Fruit fly (Drosophila melanogaster) whole organism, prepupa: ENCODE measurements around the gene CG15641.

Experiments used
- Blimp-1 ChIP-seq: fragments of 200-800 bp; sonication (Bioruptor generic); optimal IDR thresholded peaks from 3 replicates; lab custom pipeline; 2017; ENCODE audit warnings: missing biosample characterization, missing genetic modification characterization, mild to moderate bottlenecking, moderate library complexity, missing genetic modification reagents
- CG10631 ChIP-seq: fragments of 200-800 bp; sonication (Bioruptor generic); optimal IDR thresholded peaks from 2 replicates; lab custom pipeline; 2016; ENCODE audit warnings: missing biosample characterization, missing genetic modification characterization
- CG10669 ChIP-seq: fragments of 200-800 bp; sonication (Bioruptor generic); optimal IDR thresholded peaks from 3 replicates; lab custom pipeline; 2018; ENCODE audit warnings: missing biosample characterization, mild to moderate bottlenecking, missing genetic modification characterization, moderate library complexity
- CG11294 ChIP-seq: fragments of 200-800 bp; sonication (Bioruptor generic); IDR thresholded peaks from 2 replicates; pipeline ENCODE4 v1.3.6; 2022; ENCODE audit warnings: missing biosample characterization, missing genetic modification characterization
- CG15336 ChIP-seq: fragments of 200-800 bp; sonication (Bioruptor generic); IDR thresholded peaks from 2 replicates; pipeline ENCODE4 v1.3.6; 2022; ENCODE audit warnings: missing biosample characterization, missing genetic modification characterization
- CG16779 ChIP-seq: fragments of 200-800 bp; sonication (Bioruptor generic); optimal IDR thresholded peaks from 3 replicates; lab custom pipeline; 2017; ENCODE audit warnings: missing biosample characterization, mild to moderate bottlenecking, missing genetic modification characterization
- CG3032 ChIP-seq: fragments of 200-800 bp; optimal IDR thresholded peaks from 2 replicates; lab custom pipeline; 2019; ENCODE audit warnings: missing biosample characterization, mild to moderate bottlenecking, missing genetic modification characterization, moderate library complexity
- CG31627 ChIP-seq: fragments of 200-800 bp; sonication (Bioruptor generic); optimal IDR thresholded peaks from 3 replicates; lab custom pipeline; 2016; ENCODE audit warnings: missing biosample characterization, missing genetic modification characterization
- CG32006 ChIP-seq: fragments of 200-800 bp; sonication (Bioruptor generic); optimal IDR thresholded peaks from 3 replicates; lab custom pipeline; 2017; ENCODE audit warnings: missing biosample characterization, mild to moderate bottlenecking, missing genetic modification characterization
- CG3919 ChIP-seq: fragments of 200-800 bp; sonication (Bioruptor generic); optimal IDR thresholded peaks from 3 replicates; lab custom pipeline; 2016; ENCODE audit warnings: missing biosample characterization, missing genetic modification characterization
- CG4318 ChIP-seq: fragments of 200-800 bp; sonication (Bioruptor generic); optimal IDR thresholded peaks from 3 replicates; lab custom pipeline; 2017; ENCODE audit warnings: missing biosample characterization, mild to moderate bottlenecking, missing genetic modification characterization
- CG6163 ChIP-seq: fragments of 200-800 bp; sonication (Bioruptor generic); IDR thresholded peaks from 3 replicates; pipeline ENCODE4 v1.3.6; 2022; ENCODE audit warnings: missing biosample characterization, missing genetic modification characterization
- CG6276 ChIP-seq: fragments of 200-800 bp; sonication (Bioruptor generic); optimal IDR thresholded peaks from 2 replicates; lab custom pipeline; 2017; ENCODE audit warnings: missing biosample characterization, mild to moderate bottlenecking, missing genetic modification characterization
- CG6792 ChIP-seq: fragments of 200-800 bp; sonication (Bioruptor generic); optimal IDR thresholded peaks from 3 replicates; lab custom pipeline; 2016; ENCODE audit warnings: missing biosample characterization, missing genetic modification characterization
- CG6808 ChIP-seq: fragments of 200-800 bp; sonication (Bioruptor generic); optimal IDR thresholded peaks from 3 replicates; lab custom pipeline; 2017; ENCODE audit warnings: missing biosample characterization, missing genetic modification characterization, mild to moderate bottlenecking, moderate library complexity, missing genetic modification reagents
- CG6854 ChIP-seq: fragments of 200-800 bp; sonication (Bioruptor generic); optimal IDR thresholded peaks from 2 replicates; lab custom pipeline; 2017; ENCODE audit warnings: missing biosample characterization, mild to moderate bottlenecking, missing genetic modification characterization
- CG7368 ChIP-seq: fragments of 200-800 bp; sonication (Bioruptor generic); optimal IDR thresholded peaks from 3 replicates; lab custom pipeline; 2016; ENCODE audit warnings: missing biosample characterization, missing genetic modification characterization
- CG8632 ChIP-seq: fragments of 200-800 bp; sonication (Bioruptor generic); optimal IDR thresholded peaks from 3 replicates; lab custom pipeline; 2016; ENCODE audit warnings: missing biosample characterization, missing genetic modification characterization
- CG9139 ChIP-seq: fragments of 200-800 bp; sonication (Bioruptor generic); optimal IDR thresholded peaks from 3 replicates; lab custom pipeline; 2017; ENCODE audit warnings: missing biosample characterization, mild to moderate bottlenecking, missing genetic modification characterization
- Eip75B ChIP-seq: fragments of 200-800 bp; sonication (Bioruptor generic); optimal IDR thresholded peaks from 3 replicates; lab custom pipeline; 2016; ENCODE audit warnings: missing biosample characterization, missing genetic modification characterization
- Eip78C ChIP-seq: fragments of 200-800 bp; sonication (Bioruptor generic); peaks from one replicate; lab custom pipeline; 2016; ENCODE audit warnings: missing biosample characterization, missing genetic modification characterization
- Ets21C ChIP-seq: fragments of 200-800 bp; sonication (Bioruptor generic); optimal IDR thresholded peaks from 3 replicates; lab custom pipeline; 2016; ENCODE audit warnings: missing biosample characterization, missing genetic modification characterization
- Gug ChIP-seq: fragments of 200-800 bp; sonication (Bioruptor generic); IDR thresholded peaks from 2 replicates; pipeline ENCODE4 v1.3.6; 2022; ENCODE audit warnings: missing biosample characterization, missing genetic modification characterization
- Hr38 ChIP-seq: sonication (Bioruptor generic); optimal IDR thresholded peaks from 2 replicates; lab custom pipeline; 2016; ENCODE audit warnings: missing biosample characterization, missing genetic modification characterization
- Hr39 ChIP-seq: fragments of 200-800 bp; sonication (Bioruptor generic); optimal IDR thresholded peaks from 2 replicates; lab custom pipeline; 2016; ENCODE audit warnings: missing biosample characterization, missing genetic modification characterization
- Hr4 ChIP-seq: fragments of 200-800 bp; sonication (Bioruptor generic); optimal IDR thresholded peaks from 3 replicates; lab custom pipeline; 2016; ENCODE audit warnings: missing biosample characterization, missing genetic modification characterization
- Lpt ChIP-seq: fragments of 200-800 bp; sonication (Bioruptor generic); optimal IDR thresholded peaks from 3 replicates; lab custom pipeline; 2016; ENCODE audit warnings: missing biosample characterization, missing genetic modification characterization
- OdsH ChIP-seq: fragments of 200-800 bp; sonication (Bioruptor generic); optimal IDR thresholded peaks from 3 replicates; lab custom pipeline; 2016; ENCODE audit warnings: missing biosample characterization, missing genetic modification characterization
- Sox15 ChIP-seq: fragments of 200-800 bp; sonication (Bioruptor generic); optimal IDR thresholded peaks from 3 replicates; lab custom pipeline; 2016; ENCODE audit warnings: missing biosample characterization, missing genetic modification characterization
- achi ChIP-seq: fragments of 200-800 bp; sonication (Bioruptor generic); optimal IDR thresholded peaks from 3 replicates; lab custom pipeline; 2016; ENCODE audit warnings: missing biosample characterization, missing genetic modification characterization
- acj6 ChIP-seq: fragments of 200-800 bp; sonication (Bioruptor generic); optimal IDR thresholded peaks from 3 replicates; lab custom pipeline; 2016; ENCODE audit warnings: missing biosample characterization, missing genetic modification characterization
- dac ChIP-seq: fragments of 200-800 bp; sonication (Bioruptor generic); optimal IDR thresholded peaks from 2 replicates; lab custom pipeline; 2017; ENCODE audit warnings: missing biosample characterization, mild to moderate bottlenecking, missing genetic modification characterization
- dsx ChIP-seq: fragments of 200-800 bp; optimal IDR thresholded peaks from 3 replicates; lab custom pipeline; 2019; ENCODE audit warnings: missing biosample characterization, mild to moderate bottlenecking, missing genetic modification characterization, moderate library complexity; ENCODE audit not compliant: poor library complexity, severe bottlenecking
- eg ChIP-seq: fragments of 200-800 bp; sonication (Bioruptor generic); IDR thresholded peaks from 3 replicates; pipeline ENCODE4 v1.3.6; 2022; ENCODE audit warnings: missing biosample characterization, missing genetic modification characterization
- esn ChIP-seq: fragments of 200-800 bp; sonication (Bioruptor generic); optimal IDR thresholded peaks from 2 replicates; lab custom pipeline; 2016; ENCODE audit warnings: missing biosample characterization, mild to moderate bottlenecking, missing genetic modification characterization, moderate library complexity
- fd85E ChIP-seq: fragments of 200-800 bp; sonication (Bioruptor generic); optimal IDR thresholded peaks from 3 replicates; lab custom pipeline; 2016; ENCODE audit warnings: missing biosample characterization, missing genetic modification characterization
- fkh ChIP-seq: fragments of 200-800 bp; sonication (Bioruptor generic); optimal IDR thresholded peaks from 3 replicates; lab custom pipeline; 2017; ENCODE audit warnings: missing biosample characterization, mild to moderate bottlenecking, missing genetic modification characterization, moderate library complexity
- net ChIP-seq: fragments of 200-800 bp; sonication (Bioruptor generic); optimal IDR thresholded peaks from 3 replicates; lab custom pipeline; 2016; ENCODE audit warnings: missing biosample characterization, missing genetic modification characterization
- spab ChIP-seq: fragments of 200-800 bp; sonication (Bioruptor generic); optimal IDR thresholded peaks from 2 replicates; lab custom pipeline; 2017; ENCODE audit warnings: missing biosample characterization, mild to moderate bottlenecking, missing genetic modification characterization, missing genetic modification reagents
- svp ChIP-seq: fragments of 200-800 bp; sonication (Bioruptor generic); peaks from one replicate; lab custom pipeline; 2016; ENCODE audit warnings: missing biosample characterization, missing genetic modification characterization
- topi ChIP-seq: fragments of 200-800 bp; sonication (Bioruptor generic); optimal IDR thresholded peaks from 3 replicates; lab custom pipeline; 2016; ENCODE audit warnings: missing biosample characterization, missing genetic modification characterization
- vri ChIP-seq: fragments of 200-800 bp; sonication (Bioruptor generic); optimal IDR thresholded peaks from 3 replicates; lab custom pipeline; 2016; ENCODE audit warnings: missing biosample characterization, mild to moderate bottlenecking, missing genetic modification characterization

CG15641 gene

DNA sequence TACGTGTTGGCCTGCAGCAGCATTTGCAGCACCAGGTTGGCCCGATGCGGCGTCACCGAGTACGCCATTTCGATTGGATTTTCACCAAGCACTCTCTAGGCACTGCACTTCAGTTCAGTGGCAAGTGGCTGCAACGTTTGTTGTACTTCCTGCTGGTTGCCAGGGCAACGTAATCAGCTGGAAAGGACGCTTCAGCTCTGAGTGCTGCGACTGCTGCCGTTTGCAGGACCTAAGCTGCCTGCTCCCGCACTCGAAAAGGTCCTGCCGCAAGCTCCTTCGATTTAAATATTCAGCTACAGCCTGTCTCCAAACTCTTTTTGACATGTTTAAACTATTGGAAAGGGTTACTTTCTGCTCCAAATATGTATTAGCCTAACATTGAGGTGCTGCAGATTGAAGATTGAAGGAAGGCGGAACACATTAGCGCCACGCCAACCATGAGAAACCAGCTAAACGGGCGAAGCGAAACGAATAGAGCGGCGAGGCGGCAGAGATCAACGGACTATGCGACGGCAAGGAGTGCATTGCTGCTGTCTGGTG, at the start of gene CG15641, which contains the start of gene CG15642:
CG15641 (plus strand) TSS at position 490 of the 540 bp plus-strand sequence.
CG15642 (minus strand) TSS at position 356 of the 540 bp plus-strand sequence.
- TF ChIP-seq CG8632 (GFP tag; lab: Kevin White, UChicago) (no peak), Hr4 (no peak), vri (no peak), net (GFP tag; lab: Kevin White, UChicago) (no peak)

DNA sequence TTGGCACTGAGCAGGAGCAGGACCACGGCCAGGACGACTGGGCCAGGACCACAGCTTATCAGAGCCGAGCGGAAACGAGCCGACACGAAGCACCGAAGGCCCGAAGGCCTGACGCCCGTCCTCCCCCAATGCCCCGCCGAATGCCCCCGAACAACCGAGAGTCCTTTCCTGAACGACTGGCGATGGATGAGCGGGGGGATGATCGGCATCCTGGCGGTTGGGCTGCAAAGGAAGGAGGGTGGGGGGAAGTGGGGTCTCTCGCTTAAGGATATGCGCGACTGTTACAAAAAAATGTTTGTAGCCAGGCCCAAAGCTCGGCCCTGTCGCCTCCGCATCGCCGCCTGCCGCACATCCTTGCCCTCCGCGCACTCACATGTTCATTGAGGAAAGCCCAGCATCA, 26.4 kb upstream of the CG15641 start, which contains the start of gene Cngl:
Cngl (minus strand) TSS at position 8 of the 400 bp plus-strand sequence.
- TF ChIP-seq CG10669 (GFP tag; lab: Kevin White, UChicago): no peak
- TF ChIP-seq vri: no peak
- TF ChIP-seq fd85E (GFP tag; lab: Kevin White, UChicago): no peak
- TF ChIP-seq CG32006: no peak
- TF ChIP-seq CG4318 (GFP tag; lab: Kevin White, UChicago): no peak
- no peak for TF ChIP-seq CG10631
- TF ChIP-seq net (GFP tag; lab: Kevin White, UChicago): no peak
- no peak for TF ChIP-seq spab (GFP tag; lab: Kevin White, UChicago)

DNA sequence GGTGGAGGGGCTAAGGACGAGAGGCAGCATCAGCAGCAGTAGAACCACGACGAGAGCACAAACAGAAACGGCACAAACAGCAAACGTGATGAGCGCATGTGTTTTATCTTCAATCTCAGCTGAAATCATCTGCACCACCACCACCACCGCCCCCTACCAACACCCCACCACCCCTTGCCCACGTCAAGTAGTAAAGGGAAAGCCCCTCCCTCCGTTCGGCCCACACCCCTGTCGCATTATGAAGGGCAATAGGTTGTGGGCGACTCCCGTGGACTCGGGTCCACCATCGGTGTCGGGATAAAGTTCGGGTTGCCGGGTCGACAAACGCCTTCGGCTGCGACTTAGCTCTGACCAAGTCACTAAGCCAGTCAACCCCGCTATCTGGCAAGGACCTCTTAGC, 24.2 kb upstream of the CG15641 start:
- no peak for TF ChIP-seq CG11294 (GFP tag; lab: Robert Waterston, UW)

DNA sequence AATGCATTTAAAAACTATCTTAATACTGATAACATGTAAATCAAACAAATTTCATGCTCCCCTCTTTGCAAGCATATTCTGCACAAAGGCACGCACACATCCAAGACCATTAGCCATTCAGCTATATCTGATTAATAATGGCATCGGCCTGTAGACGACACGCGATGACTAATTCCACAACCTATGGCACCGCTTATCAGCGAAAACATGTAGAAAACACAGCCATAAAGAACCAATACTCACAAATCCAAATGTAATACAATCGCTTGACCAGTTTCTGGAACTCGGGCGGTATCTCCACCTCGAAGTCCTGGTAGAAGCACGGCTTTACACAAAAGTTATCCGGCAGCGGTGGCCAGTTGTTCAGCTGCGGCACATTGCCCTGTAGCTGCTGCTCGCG, 19.6 kb upstream of the CG15641 start:
- TF ChIP-seq Hr39 (no peak), OdsH (GFP tag; lab: Kevin White, UChicago) (no peak), svp (GFP tag; lab: Kevin White, UChicago) (peak; percentile 92)

DNA sequence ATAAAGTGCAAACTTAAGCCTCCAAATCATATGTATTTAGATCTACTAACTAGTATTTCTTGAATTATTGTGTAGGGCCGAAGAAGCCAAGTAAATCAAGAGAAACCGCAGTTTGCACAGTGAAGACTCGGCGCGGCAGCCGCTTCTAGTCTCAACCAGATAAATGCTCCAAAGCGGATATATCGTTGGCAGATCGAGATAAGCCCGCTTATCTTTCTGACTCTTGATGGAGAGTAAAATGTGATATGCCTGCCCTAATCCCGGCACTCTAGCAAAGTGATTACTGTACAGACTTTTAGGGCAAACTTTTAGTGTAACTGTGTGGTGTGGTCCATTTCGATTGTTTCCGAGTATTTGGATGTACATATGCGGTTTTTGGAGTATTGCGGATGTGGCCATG, 18.9 kb upstream of the CG15641 start:
- TF ChIP-seq Lpt (GFP tag; lab: Kevin White, UChicago) (no peak), spab (GFP tag; lab: Kevin White, UChicago) (no peak), CG3919 (no peak), CG3032 (tag; lab: Kevin White, UChicago) (no peak), CG15336 (GFP tag; lab: Robert Waterston, UW) (peak; percentile 17; the same call in 1 of the 2 replicates), CG31627 (GFP tag; lab: Kevin White, UChicago) (no peak), CG6276 (GFP tag; lab: Kevin White, UChicago) (no peak), CG8632 (GFP tag; lab: Kevin White, UChicago) (no peak), acj6 (GFP tag; lab: Kevin White, UChicago) (no peak), topi (GFP tag; lab: Kevin White, UChicago) (no peak), CG6163 (GFP tag; lab: Robert Waterston, UW) (peak; percentile 34; the same call in 1 of the 3 replicates), CG32006 (peak; percentile 30), eg (peak; percentile 32; the same call in 1 of the 3 replicates), net (GFP tag; lab: Kevin White, UChicago) (no peak), esn (GFP tag; lab: Kevin White, UChicago) (no peak), Eip75B (GFP tag; lab: Kevin White, UChicago) (no peak), CG10631 (no peak), Hr4 (peak; percentile 19), CG6808 (no peak), CG4318 (GFP tag; lab: Kevin White, UChicago) (peak; percentile 1), CG16779 (tag; lab: Kevin White, UChicago) (no peak), dsx (GFP tag; lab: Kevin White, UChicago) (no peak), CG9139 (no peak), vri (no peak), achi (no peak), CG10669 (GFP tag; lab: Kevin White, UChicago) (no peak), Gug (GFP tag; lab: Robert Waterston, UW) (0 out of 2 replicates have a peak, but pooled peaks have one; percentile 30), Sox15 (GFP tag; lab: Kevin White, UChicago) (peak; percentile 3), Eip78C (GFP tag; lab: Kevin White, UChicago) (peak; percentile 30), fd85E (GFP tag; lab: Kevin White, UChicago) (no peak), fkh (GFP tag; lab: Kevin White, UChicago) (no peak), dac (GFP tag; lab: Kevin White, UChicago) (no peak), Ets21C (no peak), svp (GFP tag; lab: Kevin White, UChicago) (peak; percentile 50), CG6792 (GFP tag; lab: Kevin White, UChicago) (no peak), CG6854 (no peak), Blimp-1 (GFP tag; lab: Kevin White, UChicago) (no peak), Hr38 (no peak), CG7368 (no peak)
